Fruit fly (Drosophila melanogaster): Measurements from ENCODE around the gene tHMG2.

The tHMG2 gene

dm6 chr3R:22530305-22530704 is 37.6 kb downstream of the tHMG2 start, which contains the start of gene CG33099 (continued):
- peak; percentile 29; the same call in 1 of the 2 replicates for TF ChIP-seq sob (GFP tag; IDR thresholded peaks at IDR 0.05)
- peak; percentile 31 for TF ChIP-seq dmrt11E (tag; optimal IDR thresholded peaks at IDR 0.05)
- peak; percentile 46; the same call in 1 of the 2 replicates for TF ChIP-seq stc (GFP tag; IDR thresholded peaks at IDR 0.05)
- peak; percentile 20 to 21 for TF ChIP-seq chif (GFP tag; optimal IDR thresholded peaks at IDR 0.05)
- TF ChIP-seq shn (GFP tag; optimal IDR thresholded peaks at IDR 0.05), result no peak
- TF ChIP-seq CG9609 (GFP tag; optimal IDR thresholded peaks at IDR 0.05), result no peak
- no peak for TF ChIP-seq zf30C (GFP tag; optimal IDR thresholded peaks at IDR 0.05)
- no peak for TF ChIP-seq lbe (GFP tag; optimal IDR thresholded peaks at IDR 0.05)
- peak; percentile 68 for TF ChIP-seq kni (GFP tag; optimal IDR thresholded peaks at IDR 0.05)
- TF ChIP-seq NfI (GFP tag; optimal IDR thresholded peaks at IDR 0.05), result no peak
- TF ChIP-seq Gug (GFP tag; IDR thresholded peaks at IDR 0.05), result no peak
- peak; percentile 56 for TF ChIP-seq CG5180 (GFP tag; optimal IDR thresholded peaks at IDR 0.05)
- no peak for TF ChIP-seq jigr1 (GFP tag; IDR thresholded peaks at IDR 0.05)
- no peak for TF ChIP-seq CG11695 (GFP tag; IDR thresholded peaks at IDR 0.05)
- no peak for TF ChIP-seq pum (GFP tag; optimal IDR thresholded peaks at IDR 0.05)
- no peak for TF ChIP-seq CG13775 (GFP tag; optimal IDR thresholded peaks at IDR 0.05)
- TF ChIP-seq CG7786 (GFP tag; optimal IDR thresholded peaks at IDR 0.05), result no peak
- TF ChIP-seq slbo (GFP tag; IDR thresholded peaks at IDR 0.05), result 0 out of 2 replicates have a peak, but pooled peaks have one; percentile 16
- TF ChIP-seq PHDP (tag; optimal IDR thresholded peaks at IDR 0.05), result peak; percentile 62
- no peak for TF ChIP-seq CG12236 (GFP tag; optimal IDR thresholded peaks at IDR 0.05)
- peak; percentile 9 for TF ChIP-seq CG15269 (tag; optimal IDR thresholded peaks at IDR 0.05)
- TF ChIP-seq rib (GFP tag; IDR thresholded peaks at IDR 0.05), result peak; percentile 44; the same call in 1 of the 2 replicates
- TF ChIP-seq CG10565 (GFP tag; optimal IDR thresholded peaks at IDR 0.05), result no peak
- peak; percentile 45 for TF ChIP-seq CG3407 (GFP tag; optimal IDR thresholded peaks at IDR 0.05)
- 0 out of 2 replicates have a peak, but pooled peaks have one; percentile 24 for TF ChIP-seq aop (GFP tag; IDR thresholded peaks at IDR 0.05)
- TF ChIP-seq Lpt (GFP tag; optimal IDR thresholded peaks at IDR 0.05), result no peak
- peak; percentile 14 for TF ChIP-seq CG18262 (tag; optimal IDR thresholded peaks at IDR 0.05)
- no peak for TF ChIP-seq Rx (GFP tag; IDR thresholded peaks at IDR 0.05)
- TF ChIP-seq CG1832 (GFP tag; optimal IDR thresholded peaks at IDR 0.05), result no peak
- no peak for TF ChIP-seq CG14667 (GFP tag; IDR thresholded peaks at IDR 0.05)
- TF ChIP-seq YL-1 (GFP tag; optimal IDR thresholded peaks at IDR 0.05), result no peak
- no peak for TF ChIP-seq Ada2b (GFP tag; IDR thresholded peaks at IDR 0.05)
- TF ChIP-seq E2f1 (GFP tag; IDR thresholded peaks at IDR 0.05), result 0 out of 2 replicates have a peak, but pooled peaks have one; percentile 12
- TF ChIP-seq exex (tag; optimal IDR thresholded peaks at IDR 0.05), result peak; percentile 67
- no peak for TF ChIP-seq CG16813 (GFP tag; IDR thresholded peaks at IDR 0.05; ENCODE audit: partially characterized antibody)
- no peak for TF ChIP-seq klu (GFP tag; IDR thresholded peaks at IDR 0.05)
- TF ChIP-seq Hmx (GFP tag; optimal IDR thresholded peaks at IDR 0.05), result no peak
- TF ChIP-seq ab (GFP tag; optimal IDR thresholded peaks at IDR 0.05), result no peak
- TF ChIP-seq Nf-YA (GFP tag; IDR thresholded peaks at IDR 0.05), result no peak
- no peak for TF ChIP-seq Hr3 (GFP tag; optimal IDR thresholded peaks at IDR 0.05)
- TF ChIP-seq vnd (GFP tag; IDR thresholded peaks at IDR 0.05; ENCODE audit: partially characterized antibody), result no peak
- no peak for TF ChIP-seq Abd-B (GFP tag; optimal IDR thresholded peaks at IDR 0.05)
- peak; percentile 72 for TF ChIP-seq CG7987 (GFP tag; optimal IDR thresholded peaks at IDR 0.05)
- TF ChIP-seq cas (GFP tag; IDR thresholded peaks at IDR 0.05), result no peak
- no peak for TF ChIP-seq D19B (GFP tag; optimal IDR thresholded peaks at IDR 0.05)
- TF ChIP-seq MTF-1 (GFP tag; optimal IDR thresholded peaks at IDR 0.05; ENCODE audit: borderline replicate concordance), result peak; percentile 60
- TF ChIP-seq CG11085 (GFP tag; IDR thresholded peaks at IDR 0.05), result no peak
- no peak for TF ChIP-seq CG6854 (GFP tag; optimal IDR thresholded peaks at IDR 0.05)
- no peak for TF ChIP-seq hth (optimal IDR thresholded peaks at IDR 0.05)
- TF ChIP-seq Bdp1 (GFP tag; optimal IDR thresholded peaks at IDR 0.05), result no peak
- no peak for TF ChIP-seq br (optimal IDR thresholded peaks at IDR 0.05)
- no peak for TF ChIP-seq cg (GFP tag; optimal IDR thresholded peaks at IDR 0.05)
